Worm (Caenorhabditis elegans) whole organism, late embryonic: ENCODE data around the gene ceh-41.

Experiments used
- F13H6.1 ChIP-seq: sonication (generic microtip); optimal IDR thresholded peaks from 2 replicates; lab custom pipeline; 2016; ENCODE audit warnings: missing genetic modification characterization, missing compliant biosample characterization
- K09A11.1 ChIP-seq: sonication (generic microtip); optimal IDR thresholded peaks from 2 replicates; lab custom pipeline; 2017; ENCODE audit warnings: antibody characterized with exemption, mild to moderate bottlenecking, missing genetic modification characterization, missing compliant biosample characterization; ENCODE audit not compliant: insufficient read depth
- T23F11.4 ChIP-seq: fragments of 200-800 bp; sonication (Bioruptor generic); optimal IDR thresholded peaks from 2 replicates; lab custom pipeline; 2018; ENCODE audit warnings: mild to moderate bottlenecking, missing genetic modification characterization, missing compliant biosample characterization
- Y22D7AL.16 ChIP-seq: sonication (generic microtip); optimal IDR thresholded peaks from 2 replicates; lab custom pipeline; 2016; ENCODE audit warnings: missing genetic modification characterization, missing compliant biosample characterization
- ama-1 ChIP-seq: fragments of 150-350 bp; optimal IDR thresholded peaks from 2 replicates; lab custom pipeline; 2014
- ceh-19 ChIP-seq: fragments of 200-800 bp; sonication (Bioruptor generic); optimal IDR thresholded peaks from 2 replicates; lab custom pipeline; 2018; ENCODE audit warnings: mild to moderate bottlenecking, missing genetic modification characterization, missing compliant biosample characterization
- ceh-2 ChIP-seq: sonication (generic microtip); optimal IDR thresholded peaks from 2 replicates; lab custom pipeline; 2016; ENCODE audit warnings: missing genotype, missing genetic modification characterization, missing compliant biosample characterization
- ceh-30 ChIP-seq: fragments of 150-350 bp; optimal IDR thresholded peaks from 2 replicates; lab custom pipeline; 2014; ENCODE audit warnings: missing biosample characterization, missing genetic modification characterization
- ceh-31 ChIP-seq: sonication (generic microtip); optimal IDR thresholded peaks from 2 replicates; lab custom pipeline; 2016; ENCODE audit warnings: missing genetic modification characterization, missing compliant biosample characterization
- ceh-34 ChIP-seq: sonication (generic microtip); optimal IDR thresholded peaks from 2 replicates; lab custom pipeline; 2016; ENCODE audit warnings: mild to moderate bottlenecking, missing genetic modification characterization, missing compliant biosample characterization
- ceh-9 ChIP-seq: sonication (generic microtip); optimal IDR thresholded peaks from 2 replicates; lab custom pipeline; 2016; ENCODE audit warnings: mild to moderate bottlenecking, missing genetic modification characterization, inconsistent platforms, missing compliant biosample characterization
- che-1 ChIP-seq: sonication (generic microtip); optimal IDR thresholded peaks from 2 replicates; lab custom pipeline; 2016; ENCODE audit warnings: mild to moderate bottlenecking, missing genetic modification characterization, missing compliant biosample characterization
- dmd-4 ChIP-seq: sonication (generic microtip); optimal IDR thresholded peaks from 2 replicates; lab custom pipeline; 2016; ENCODE audit warnings: borderline replicate concordance, missing genetic modification characterization, missing compliant biosample characterization
- dve-1 ChIP-seq: sonication (generic microtip); optimal IDR thresholded peaks from 2 replicates; lab custom pipeline; 2017; ENCODE audit warnings: antibody characterized with exemption, mild to moderate bottlenecking, missing genetic modification characterization, missing compliant biosample characterization
- elt-4 ChIP-seq: sonication (generic microtip); optimal IDR thresholded peaks from 2 replicates; lab custom pipeline; 2016; ENCODE audit warnings: missing genetic modification characterization, missing compliant biosample characterization
- ets-4 ChIP-seq: sonication (generic microtip); optimal IDR thresholded peaks from 2 replicates; lab custom pipeline; 2016; ENCODE audit warnings: missing genetic modification characterization, missing compliant biosample characterization
- fkh-6 ChIP-seq: sonication (generic microtip); optimal IDR thresholded peaks from 2 replicates; lab custom pipeline; 2016; ENCODE audit warnings: missing genetic modification characterization, missing compliant biosample characterization
- hlh-13 ChIP-seq: fragments of 200-800 bp; sonication (Bioruptor generic); optimal IDR thresholded peaks from 2 replicates; lab custom pipeline; 2018; ENCODE audit warnings: mild to moderate bottlenecking, missing genetic modification characterization, missing compliant biosample characterization
- hlh-15 ChIP-seq: sonication (generic microtip); optimal IDR thresholded peaks from 2 replicates; lab custom pipeline; 2016; ENCODE audit warnings: missing genetic modification characterization, missing compliant biosample characterization
- hlh-30 ChIP-seq: sonication (generic microtip); optimal IDR thresholded peaks from 2 replicates; lab custom pipeline; 2017; ENCODE audit warnings: antibody characterized with exemption, missing genetic modification characterization, missing compliant biosample characterization; ENCODE audit not compliant: insufficient read depth
- hlh-8 ChIP-seq: sonication (generic microtip); optimal IDR thresholded peaks from 2 replicates; lab custom pipeline; 2016; ENCODE audit warnings: missing genotype, missing genetic modification characterization, missing compliant biosample characterization
- lin-11 ChIP-seq: fragments of 200-800 bp; sonication (Bioruptor generic); optimal IDR thresholded peaks from 2 replicates; lab custom pipeline; 2018; ENCODE audit warnings: mild to moderate bottlenecking, missing genetic modification characterization, missing compliant biosample characterization
- madf-2 ChIP-seq: sonication (generic microtip); optimal IDR thresholded peaks from 2 replicates; lab custom pipeline; 2017; ENCODE audit warnings: missing genetic modification characterization, missing compliant biosample characterization
- nhr-11 ChIP-seq: fragments of 150-350 bp; optimal IDR thresholded peaks from 2 replicates; lab custom pipeline; 2014; ENCODE audit warnings: missing biosample characterization, missing genetic modification characterization
- npax-4 ChIP-seq: sonication (generic microtip); optimal IDR thresholded peaks from 2 replicates; lab custom pipeline; 2016; ENCODE audit warnings: missing genetic modification characterization, missing compliant biosample characterization
- pat-9 ChIP-seq: fragments of 200-800 bp; sonication (Bioruptor generic); optimal IDR thresholded peaks from 2 replicates; lab custom pipeline; 2018; ENCODE audit warnings: mild to moderate bottlenecking, missing genetic modification characterization, moderate library complexity, missing compliant biosample characterization
- pha-2 ChIP-seq: sonication (generic microtip); optimal IDR thresholded peaks from 2 replicates; lab custom pipeline; 2017; ENCODE audit warnings: mild to moderate bottlenecking, missing genetic modification characterization, missing compliant biosample characterization
- pha-4 ChIP-seq: fragments of 150-350 bp; optimal IDR thresholded peaks from 2 replicates; lab custom pipeline; 2018; ENCODE audit warnings: missing biosample characterization, missing genetic modification reagents, missing genetic modification characterization
- ref-2 ChIP-seq: sonication (generic microtip); optimal IDR thresholded peaks from 2 replicates; lab custom pipeline; 2016; ENCODE audit warnings: missing genetic modification characterization, missing compliant biosample characterization
- rnt-1 ChIP-seq: sonication (generic microtip); optimal IDR thresholded peaks from 2 replicates; lab custom pipeline; 2016; ENCODE audit warnings: missing genetic modification characterization, missing compliant biosample characterization
- sdc-2 ChIP-seq: sonication (generic microtip); optimal IDR thresholded peaks from 2 replicates; lab custom pipeline; 2016; ENCODE audit warnings: missing genotype, missing genetic modification characterization, missing compliant biosample characterization
- tbx-2 ChIP-seq: sonication (generic microtip); optimal IDR thresholded peaks from 2 replicates; lab custom pipeline; 2016; ENCODE audit warnings: missing genetic modification characterization, missing compliant biosample characterization
- tbx-7 ChIP-seq: sonication (generic microtip); optimal IDR thresholded peaks from 2 replicates; lab custom pipeline; 2016; ENCODE audit warnings: missing genotype, missing genetic modification characterization, missing compliant biosample characterization
- unc-3 ChIP-seq, 2 experiments: fragments of 200-800 bp in 1 of 2; sonication (Bioruptor generic) in 1 of 2; sonication (generic microtip) in 1 of 2; conservative IDR thresholded peaks in 1 of 2; optimal IDR thresholded peaks in 1 of 2; 2 replicates each; pipeline versions ENCODE4 v1.3.6 to Lab custom; 2016 to 2022; ENCODE audit warnings: missing compliant biosample characterization in 2 of 2, missing genetic modification characterization in 2 of 2, missing genetic modification reagents in 1 of 2

ceh-41 gene

DNA sequence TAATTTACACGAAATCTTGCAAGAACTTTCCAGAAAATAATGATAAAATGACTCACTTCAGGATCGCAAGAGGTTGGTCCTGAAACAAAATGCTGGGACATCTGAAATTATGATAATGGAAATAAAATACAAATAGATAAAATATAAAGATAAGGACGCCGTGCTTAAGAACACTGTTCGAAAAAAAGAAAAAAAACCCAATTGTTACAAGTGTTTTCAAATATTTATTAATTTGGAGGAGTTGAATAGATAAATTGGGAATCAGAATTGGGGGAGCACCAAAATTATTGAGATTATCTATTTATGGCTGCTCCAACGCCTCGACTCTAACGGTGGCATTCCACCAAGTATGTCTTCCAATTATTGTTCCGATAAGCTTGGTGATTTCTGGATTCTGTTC lies at the start of gene ceh-41:
ceh-41 (minus strand) TSS at position 101 of the 400 bp plus-strand sequence.
- TF ChIP-seq unc-3 (GFP tag; conservative IDR thresholded peaks at IDR 0.05; lab: Robert Waterston, UW) (no peak), unc-3 (tag; optimal IDR thresholded peaks at IDR 0.05; lab: Kevin White, UChicago) (no peak), hlh-15 (tag; lab: Kevin White, UChicago) (no peak), ceh-31 (no peak), tbx-2 (no peak), ceh-2 (tag; lab: Kevin White, UChicago) (no peak), che-1 (no peak), rnt-1 (tag; lab: Kevin White, UChicago) (no peak)

DNA sequence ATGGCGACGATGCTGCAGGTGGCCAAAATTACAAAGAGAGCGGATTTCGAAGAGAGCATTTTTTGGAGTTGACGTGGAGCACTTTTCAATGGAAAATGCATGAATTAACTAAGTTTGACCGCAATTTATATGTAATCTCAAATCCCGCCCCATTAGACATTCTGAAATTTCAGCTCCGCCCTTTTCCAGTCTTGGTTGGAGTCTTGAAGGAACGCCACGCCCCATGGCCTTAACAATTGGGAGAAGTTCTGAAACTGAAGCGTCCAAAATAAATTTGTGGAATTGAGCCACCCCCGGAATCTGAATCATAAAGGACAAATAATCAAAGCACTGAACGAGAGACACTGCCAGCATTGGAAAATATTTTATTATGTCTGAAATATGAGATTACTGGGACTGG lies 48.8 kb upstream of the ceh-41 start, which contains the start of gene B0294.1:
B0294.1 (minus strand) TSS at position 101 of the 400 bp plus-strand sequence.
- no peak for TF ChIP-seq K09A11.1 (tag; lab: Kevin White, UChicago)
- no peak for TF ChIP-seq elt-4 (tag; lab: Kevin White, UChicago)
- TF ChIP-seq pat-9 (tag; lab: Kevin White, UChicago) = no peak
- no peak for TF ChIP-seq npax-4
- no peak for TF ChIP-seq ceh-30 (tag; lab: Kevin White, UChicago)
- TF ChIP-seq nhr-11 (tag; lab: Kevin White, UChicago) = no peak
- no peak for TF ChIP-seq lin-11 (tag; lab: Kevin White, UChicago)
- no peak for TF ChIP-seq hlh-8 (tag; lab: Kevin White, UChicago)
- no peak for TF ChIP-seq sdc-2
- no peak for TF ChIP-seq Y22D7AL.16 (tag; lab: Kevin White, UChicago)
- no peak for TF ChIP-seq unc-3 (GFP tag; conservative IDR thresholded peaks at IDR 0.05; lab: Robert Waterston, UW)
- TF ChIP-seq unc-3 (tag; optimal IDR thresholded peaks at IDR 0.05; lab: Kevin White, UChicago) = no peak
- no peak for TF ChIP-seq ceh-9
- TF ChIP-seq fkh-6 (tag; lab: Kevin White, UChicago) = no peak
- no peak for TF ChIP-seq ama-1 (lab: Kevin White, UChicago)

- TF ChIP-seq ceh-19 = no peak
- TF ChIP-seq, all 69 proteins: peak for 0
Observed at ce11 chrX:1891887-1892286, 43.4 kb upstream of the ceh-41 start, which contains the start of gene B0294.3. Gene B0294.3, plus strand, starts transcription at chrX:1892187.

DNA sequence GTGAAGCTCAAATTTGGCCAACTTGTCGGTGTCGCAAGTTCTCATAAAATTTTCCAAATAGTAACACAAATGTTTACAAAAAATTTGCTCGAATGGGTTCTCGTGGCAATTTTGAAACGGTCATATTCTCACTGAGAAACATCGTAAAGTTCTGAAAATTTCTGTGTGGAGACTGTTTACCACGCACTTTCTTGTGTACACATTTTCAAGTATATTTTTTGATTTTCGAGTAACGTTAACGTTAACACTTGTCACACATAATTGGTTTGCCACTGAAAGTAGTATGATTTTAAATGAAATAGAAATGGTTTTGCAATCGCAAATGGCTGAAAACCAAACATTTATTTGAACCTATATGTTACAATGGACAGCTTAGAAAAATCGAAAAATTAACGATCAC lies 42.3 kb upstream of the ceh-41 start:
- TF ChIP-seq F13H6.1 (tag; lab: Kevin White, UChicago) (no peak), sdc-2 (no peak), hlh-13 (GFP tag; lab: Kevin White, UChicago) (no peak), pha-4 (tag; lab: Kevin White, UChicago) (no peak), elt-4 (tag; lab: Kevin White, UChicago) (no peak), hlh-30 (tag; lab: Kevin White, UChicago) (no peak), madf-2 (tag; lab: Kevin White, UChicago) (no peak), tbx-7 (tag; lab: Kevin White, UChicago) (no peak), unc-3 (GFP tag; conservative IDR thresholded peaks at IDR 0.05; lab: Robert Waterston, UW) (no peak), unc-3 (tag; optimal IDR thresholded peaks at IDR 0.05; lab: Kevin White, UChicago) (no peak), T23F11.4 (no peak), nhr-11 (tag; lab: Kevin White, UChicago) (no peak), ref-2 (tag; lab: Kevin White, UChicago) (no peak), ets-4 (no peak), ceh-34 (no peak), npax-4 (no peak), dve-1 (tag; lab: Kevin White, UChicago) (no peak), dmd-4 (tag; lab: Kevin White, UChicago) (no peak), Y22D7AL.16 (tag; lab: Kevin White, UChicago) (no peak), ceh-31 (no peak), pha-2 (no peak)
